Worm (Caenorhabditis elegans) whole organism, midembryonic: ENCODE data around the gene clp-6.

Experiments
- T22C8.4 ChIP-seq: fragments of 200-800 bp; sonication (Bioruptor generic); IDR thresholded peaks from 2 replicates; pipeline ENCODE4 v1.3.6; 2022; ENCODE audit warnings: missing genetic modification characterization, missing compliant biosample characterization
- cog-1 ChIP-seq: sonication (generic microtip); optimal IDR thresholded peaks from 2 replicates; lab custom pipeline; 2016; ENCODE audit warnings: missing genetic modification characterization, missing compliant biosample characterization
- flt-1 ChIP-seq: fragments of 200-800 bp; sonication (Bioruptor generic); IDR thresholded peaks from 2 replicates; pipeline ENCODE4 v1.3.6; 2022; ENCODE audit warnings: missing genetic modification characterization, missing compliant biosample characterization
- klf-2 ChIP-seq: fragments of 200-800 bp; sonication (Bioruptor generic); conservative IDR thresholded peaks from 2 replicates; pipeline ENCODE4 v1.3.6; 2022; ENCODE audit warnings: missing genetic modification reagents, missing genetic modification characterization, missing compliant biosample characterization
- med-1 ChIP-seq: sonication (generic microtip); optimal IDR thresholded peaks from 2 replicates; lab custom pipeline; 2017; ENCODE audit warnings: missing genetic modification characterization, mild to moderate bottlenecking, missing compliant biosample characterization, antibody characterized with exemption, missing genetic modification reagents; ENCODE audit not compliant: insufficient read depth
- ref-1 ChIP-seq: fragments of 200-800 bp; sonication (Bioruptor generic); conservative IDR thresholded peaks from 2 replicates; pipeline ENCODE4 v1.3.6; 2022; ENCODE audit warnings: missing genetic modification reagents, missing genetic modification characterization, missing compliant biosample characterization
- tab-1 ChIP-seq: fragments of 200-800 bp; sonication (Bioruptor generic); IDR thresholded peaks from 2 replicates; pipeline ENCODE4 v1.3.6; 2022; ENCODE audit warnings: missing genetic modification characterization, missing compliant biosample characterization
- ztf-23 ChIP-seq: fragments of 200-800 bp; sonication (Bioruptor generic); IDR thresholded peaks from 2 replicates; pipeline ENCODE4 v1.3.6; 2022; ENCODE audit warnings: missing genetic modification reagents, missing genetic modification characterization, missing compliant biosample characterization
- ztf-29 ChIP-seq: fragments of 200-800 bp; sonication (Bioruptor generic); IDR thresholded peaks from 2 replicates; pipeline ENCODE4 v1.3.6; 2022; ENCODE audit warnings: missing genetic modification reagents, missing genetic modification characterization, missing compliant biosample characterization

Gene clp-6

ce11 chrIV:1434554-1435089 lies at the start of gene clp-6:
Gene clp-6 (minus strand): TSS chrIV:1435039.
- TF ChIP-seq klf-2 (GFP tag; lab: Robert Waterston, UW) (no peak), T22C8.4 (peak; percentile 68)

DNA sequence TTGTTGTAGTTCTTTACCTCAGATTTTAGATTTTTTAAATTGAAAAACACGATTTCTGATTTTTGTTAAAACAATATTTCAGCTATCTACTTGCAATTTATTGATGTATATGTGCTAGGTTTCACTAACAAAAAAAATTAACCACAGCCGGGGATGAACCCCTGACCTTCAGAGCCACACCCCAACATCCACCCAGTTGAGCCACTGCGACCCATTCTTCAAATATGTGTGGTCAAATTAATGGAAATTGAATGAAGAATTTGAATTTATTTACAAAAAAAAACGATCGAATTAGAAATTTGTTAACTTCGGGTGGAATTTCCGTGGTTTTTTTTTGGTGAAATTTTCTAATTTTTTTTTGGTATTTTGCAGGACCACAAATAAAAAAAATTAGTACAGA lies 43.8 kb upstream of the clp-6 start:
- TF ChIP-seq med-1: no peak
- no peak for TF ChIP-seq ref-1 (GFP tag; lab: Robert Waterston, UW)
- no peak for TF ChIP-seq cog-1 (tag; lab: Kevin White, UChicago)
- no peak for TF ChIP-seq klf-2 (GFP tag; lab: Robert Waterston, UW)
- no peak for TF ChIP-seq tab-1 (GFP tag; lab: Robert Waterston, UW)
- TF ChIP-seq ztf-23 (GFP tag; lab: Robert Waterston, UW): no peak
- TF ChIP-seq T22C8.4: no peak
- TF ChIP-seq ztf-29 (GFP tag; lab: Robert Waterston, UW): no peak
- no peak for TF ChIP-seq flt-1 (GFP tag; lab: Robert Waterston, UW)

DNA sequence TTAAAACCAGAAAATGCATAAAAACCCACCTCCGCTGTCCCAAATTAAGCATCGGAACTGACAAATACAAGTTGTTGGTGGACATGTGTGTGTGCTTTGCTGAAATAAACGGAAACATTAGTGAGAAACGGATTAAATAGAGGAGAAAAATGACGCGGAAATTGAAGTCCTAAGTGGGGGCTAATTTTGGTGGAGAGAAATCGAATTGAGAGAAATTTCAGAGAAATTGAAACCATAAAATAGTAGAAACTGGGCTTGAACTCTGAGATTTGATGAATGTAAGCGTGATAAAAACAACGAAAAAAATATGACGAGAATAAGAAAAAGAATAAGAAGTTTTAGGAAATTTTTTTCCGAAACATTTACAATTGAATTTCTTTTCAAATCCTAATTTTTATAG lies 40.2 kb upstream of the clp-6 start, which contains the start of gene Y77E11A.12:
Gene Y77E11A.12 (minus strand): TSS at position 101 of the 400 bp plus-strand sequence.
- TF ChIP-seq med-1 (no peak), T22C8.4 (no peak), cog-1 (tag; lab: Kevin White, UChicago) (no peak), ref-1 (GFP tag; lab: Robert Waterston, UW) (no peak), tab-1 (GFP tag; lab: Robert Waterston, UW) (no peak), ztf-29 (GFP tag; lab: Robert Waterston, UW) (no peak), flt-1 (GFP tag; lab: Robert Waterston, UW) (no peak), ztf-23 (GFP tag; lab: Robert Waterston, UW) (no peak), klf-2 (GFP tag; lab: Robert Waterston, UW) (no peak)

DNA sequence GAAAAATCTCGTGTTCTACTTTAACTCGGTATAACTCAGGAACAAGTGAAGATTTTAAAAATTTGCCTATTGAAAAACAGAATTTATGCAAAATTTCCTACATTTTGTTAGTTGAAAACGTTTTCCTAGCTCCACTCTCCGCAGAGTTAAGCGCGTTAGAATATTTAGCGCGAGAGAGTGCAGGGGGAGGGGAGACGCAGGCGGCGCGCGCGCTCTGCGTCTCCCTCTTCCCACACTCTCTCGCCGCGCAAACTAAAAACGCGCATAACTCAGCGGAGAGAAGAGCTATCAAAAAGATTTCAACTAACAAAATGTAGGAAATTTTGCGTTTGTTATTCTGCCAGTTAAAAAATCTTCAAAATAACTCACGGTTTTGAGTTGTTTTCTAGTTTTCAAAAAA lies 37.3 kb upstream of the clp-6 start:
- TF ChIP-seq T22C8.4 (no peak), flt-1 (GFP tag; lab: Robert Waterston, UW) (no peak), ref-1 (GFP tag; lab: Robert Waterston, UW) (no peak), ztf-29 (GFP tag; lab: Robert Waterston, UW) (no peak), ztf-23 (GFP tag; lab: Robert Waterston, UW) (no peak), med-1 (no peak), cog-1 (tag; lab: Kevin White, UChicago) (no peak), klf-2 (GFP tag; lab: Robert Waterston, UW) (no peak)

DNA sequence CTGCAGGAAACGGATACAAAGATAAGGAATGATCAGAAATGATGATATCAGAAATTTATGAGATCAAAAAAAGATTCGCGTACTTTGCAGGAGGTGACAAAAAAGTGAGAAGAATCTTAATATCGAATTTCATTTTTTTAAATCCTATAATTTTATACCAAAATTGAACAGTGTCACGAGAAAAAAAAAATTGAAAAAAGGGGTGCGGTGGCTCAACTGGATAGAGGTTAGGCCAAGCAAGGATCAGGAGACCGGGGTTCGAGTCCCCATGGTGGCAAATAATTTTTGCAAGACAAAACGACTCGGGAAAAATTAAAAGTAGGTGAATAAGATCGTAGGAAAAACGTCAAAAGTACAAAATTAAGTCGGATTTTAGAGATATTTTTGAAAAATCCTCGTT lies 35.5 kb upstream of the clp-6 start:
- no peak for TF ChIP-seq klf-2 (GFP tag; lab: Robert Waterston, UW)
- TF ChIP-seq tab-1 (GFP tag; lab: Robert Waterston, UW): no peak
- TF ChIP-seq cog-1 (tag; lab: Kevin White, UChicago): no peak
- no peak for TF ChIP-seq T22C8.4
- no peak for TF ChIP-seq med-1
- no peak for TF ChIP-seq ztf-29 (GFP tag; lab: Robert Waterston, UW)
- TF ChIP-seq ztf-23 (GFP tag; lab: Robert Waterston, UW): no peak
- TF ChIP-seq flt-1 (GFP tag; lab: Robert Waterston, UW): no peak

DNA sequence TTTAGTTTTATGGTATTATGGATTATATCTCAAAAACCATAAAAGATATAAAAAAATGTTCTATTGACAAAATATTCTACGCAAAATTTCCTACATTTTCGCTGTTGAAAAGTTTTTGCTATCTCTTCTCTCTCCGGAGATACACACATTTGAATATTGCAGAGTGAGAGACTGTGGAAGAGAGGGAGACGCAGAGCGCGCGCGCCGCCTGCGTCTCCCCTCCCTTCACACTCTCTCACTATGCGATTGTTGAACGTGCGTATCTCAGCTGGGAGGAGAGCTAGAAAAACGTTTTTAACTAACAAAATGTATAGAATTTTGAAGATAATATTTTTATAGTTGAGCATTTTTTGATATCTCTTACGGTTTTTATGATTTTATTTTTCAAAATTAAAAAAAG lies 34.3 kb upstream of the clp-6 start:
- no peak for TF ChIP-seq cog-1 (tag; lab: Kevin White, UChicago)
- TF ChIP-seq T22C8.4: no peak
- TF ChIP-seq ztf-23 (GFP tag; lab: Robert Waterston, UW): no peak
- no peak for TF ChIP-seq tab-1 (GFP tag; lab: Robert Waterston, UW)
- no peak for TF ChIP-seq ztf-29 (GFP tag; lab: Robert Waterston, UW)
- TF ChIP-seq med-1: no peak
- no peak for TF ChIP-seq klf-2 (GFP tag; lab: Robert Waterston, UW)
- no peak for TF ChIP-seq flt-1 (GFP tag; lab: Robert Waterston, UW)
- no peak for TF ChIP-seq ref-1 (GFP tag; lab: Robert Waterston, UW)

DNA sequence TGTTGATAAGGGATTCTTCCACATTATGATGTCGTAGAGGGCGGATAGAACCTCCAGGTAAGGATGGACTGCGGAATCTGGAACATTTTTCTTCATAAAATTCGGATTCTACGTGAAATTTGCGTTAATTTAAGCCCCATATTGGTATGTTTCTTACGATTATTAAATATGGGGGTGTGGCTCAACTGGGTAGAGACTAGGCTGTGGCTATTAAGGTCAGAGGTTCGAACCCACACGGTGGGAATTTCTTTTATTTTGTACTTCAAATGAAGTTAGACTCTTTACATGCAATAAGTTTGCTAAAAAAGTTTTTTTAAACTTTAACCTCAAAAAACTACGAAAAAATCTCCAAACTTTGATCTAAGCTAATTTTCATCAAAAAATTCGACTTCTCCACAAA lies 30.6 kb upstream of the clp-6 start:
- no peak for TF ChIP-seq med-1
- TF ChIP-seq cog-1 (tag; lab: Kevin White, UChicago): no peak

DNA sequence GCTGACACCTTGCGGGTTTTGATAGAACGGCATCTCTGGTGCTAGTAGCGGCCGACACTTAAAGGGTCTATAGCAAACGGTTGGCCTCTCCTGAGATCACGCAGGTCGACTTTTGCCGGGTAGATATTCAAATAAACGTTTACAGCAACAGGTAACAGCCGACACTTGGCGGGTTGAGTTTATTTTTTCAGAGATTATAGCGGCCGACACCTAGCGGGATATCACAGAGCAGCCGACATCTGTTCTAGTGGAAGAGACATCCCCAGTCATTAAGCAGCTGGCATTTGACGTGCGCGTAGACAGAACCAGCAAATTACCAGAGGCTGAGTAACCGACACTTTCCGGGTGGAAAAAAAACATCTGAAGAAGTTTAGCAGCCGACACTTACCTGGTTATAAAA lies 26.6 kb upstream of the clp-6 start:
- TF ChIP-seq ztf-29 (GFP tag; lab: Robert Waterston, UW): no peak
- no peak for TF ChIP-seq ref-1 (GFP tag; lab: Robert Waterston, UW)
- no peak for TF ChIP-seq cog-1 (tag; lab: Kevin White, UChicago)
- TF ChIP-seq T22C8.4: no peak
- no peak for TF ChIP-seq klf-2 (GFP tag; lab: Robert Waterston, UW)
- TF ChIP-seq ztf-23 (GFP tag; lab: Robert Waterston, UW): no peak
- no peak for TF ChIP-seq tab-1 (GFP tag; lab: Robert Waterston, UW)
- TF ChIP-seq flt-1 (GFP tag; lab: Robert Waterston, UW): no peak
- TF ChIP-seq med-1: no peak

ce11 chrIV:1460686-1461085 lies 25.8 kb upstream of the clp-6 start, which contains the start of gene col-106:
Gene col-106 (minus strand): TSS chrIV:1460786.
- TF ChIP-seq ztf-29 (GFP tag; lab: Robert Waterston, UW): no peak
- TF ChIP-seq cog-1 (tag; lab: Kevin White, UChicago): no peak
- TF ChIP-seq med-1: no peak
- no peak for TF ChIP-seq flt-1 (GFP tag; lab: Robert Waterston, UW)
- no peak for TF ChIP-seq tab-1 (GFP tag; lab: Robert Waterston, UW)
- no peak for TF ChIP-seq T22C8.4
- TF ChIP-seq ztf-23 (GFP tag; lab: Robert Waterston, UW): no peak
- TF ChIP-seq klf-2 (GFP tag; lab: Robert Waterston, UW): no peak

- TF ChIP-seq cog-1 (tag; lab: Kevin White, UChicago) (no peak), med-1 (no peak), T22C8.4 (no peak), ref-1 (GFP tag; lab: Robert Waterston, UW) (no peak), ztf-29 (GFP tag; lab: Robert Waterston, UW) (no peak), klf-2 (GFP tag; lab: Robert Waterston, UW) (no peak), ztf-23 (GFP tag; lab: Robert Waterston, UW) (no peak), flt-1 (GFP tag; lab: Robert Waterston, UW) (no peak), tab-1 (GFP tag; lab: Robert Waterston, UW) (no peak)
Observed at ce11 chrIV:1459826-1460489, 25.1 kb upstream of the clp-6 start.
